Fruit fly (Drosophila melanogaster) whole organism, embryonic: ENCODE results near the gene MtnB.

Source experiments
- Antp ChIP-seq: fragments of 200-800 bp; sonication (Bioruptor generic); optimal IDR thresholded peaks from 3 replicates; lab custom pipeline; 2016; ENCODE audit warnings: missing biosample characterization, missing genetic modification characterization
- Asciz ChIP-seq: fragments of 200-800 bp; sonication (Bioruptor generic); optimal IDR thresholded peaks from 2 replicates; lab custom pipeline; 2017; ENCODE audit warnings: missing biosample characterization, mild to moderate bottlenecking, missing genetic modification characterization, missing genetic modification reagents
- Bgb ChIP-seq: fragments of 200-800 bp; sonication (Bioruptor generic); IDR thresholded peaks from 2 replicates; pipeline ENCODE4 v1.3.6; 2022; ENCODE audit warnings: missing biosample characterization, missing genetic modification characterization; ENCODE audit not compliant: partially characterized antibody
- CG12071 ChIP-seq: fragments of 200-800 bp; sonication (Bioruptor generic); optimal IDR thresholded peaks from 3 replicates; lab custom pipeline; 2018; ENCODE audit warnings: missing biosample characterization, mild to moderate bottlenecking, missing genetic modification characterization
- CG13287 ChIP-seq: fragments of 200-800 bp; sonication (Bioruptor generic); IDR thresholded peaks from 2 replicates; pipeline ENCODE4 v1.3.6; 2022; ENCODE audit warnings: missing biosample characterization, missing genetic modification characterization; ENCODE audit not compliant: partially characterized antibody
- CG15073 ChIP-seq: fragments of 200-800 bp; sonication (Bioruptor generic); optimal IDR thresholded peaks from 2 replicates; lab custom pipeline; 2016; ENCODE audit warnings: missing biosample characterization, missing genetic modification characterization
- CG1602 ChIP-seq: fragments of 200-800 bp; sonication (Bioruptor generic); optimal IDR thresholded peaks from 3 replicates; lab custom pipeline; 2016; ENCODE audit warnings: missing biosample characterization, missing genetic modification characterization
- CG16815 ChIP-seq: fragments of 200-800 bp; sonication (Bioruptor generic); optimal IDR thresholded peaks from 3 replicates; lab custom pipeline; 2017; ENCODE audit warnings: missing biosample characterization, mild to moderate bottlenecking, missing genetic modification characterization
- CG2889 ChIP-seq: fragments of 200-800 bp; sonication (Bioruptor generic); IDR thresholded peaks from 3 replicates; pipeline ENCODE4 v1.3.6; 2022; ENCODE audit warnings: missing biosample characterization, missing genetic modification characterization
- CG30020 ChIP-seq: fragments of 200-800 bp; optimal IDR thresholded peaks from 2 replicates; lab custom pipeline; 2019; ENCODE audit warnings: missing biosample characterization, mild to moderate bottlenecking, missing genetic modification characterization, moderate library complexity
- CG6654 ChIP-seq: fragments of 200-800 bp; sonication (Bioruptor generic); optimal IDR thresholded peaks from 2 replicates; lab custom pipeline; 2017; ENCODE audit warnings: missing biosample characterization, mild to moderate bottlenecking, missing genetic modification characterization
- CG7987 ChIP-seq: fragments of 200-800 bp; sonication (Bioruptor generic); optimal IDR thresholded peaks from 2 replicates; lab custom pipeline; 2018; ENCODE audit warnings: missing biosample characterization, mild to moderate bottlenecking, missing genetic modification characterization, moderate library complexity
- CG9215 ChIP-seq: fragments of 200-800 bp; sonication (Bioruptor generic); IDR thresholded peaks from 2 replicates; pipeline ENCODE4 v1.3.6; 2022; ENCODE audit warnings: missing biosample characterization, missing genetic modification characterization
- Doc2 ChIP-seq: fragments of 200-800 bp; sonication (Bioruptor generic); IDR thresholded peaks from 2 replicates; pipeline ENCODE4 v1.3.6; 2022; ENCODE audit warnings: missing biosample characterization, missing genetic modification characterization
- Doc3 ChIP-seq: fragments of 200-800 bp; sonication (Bioruptor generic); IDR thresholded peaks from 3 replicates; pipeline ENCODE4 v1.3.6; 2022; ENCODE audit warnings: missing biosample characterization, missing genetic modification characterization; ENCODE audit not compliant: partially characterized antibody
- Ets97D ChIP-seq: fragments of 200-800 bp; sonication (Bioruptor generic); optimal IDR thresholded peaks from 3 replicates; lab custom pipeline; 2016; ENCODE audit warnings: missing biosample characterization, missing genetic modification characterization
- Hr39 ChIP-seq: fragments of >200 bp; optimal IDR thresholded peaks from 2 replicates; lab custom pipeline; 2017
- MESR4 ChIP-seq: fragments of 200-800 bp; sonication (Bioruptor generic); optimal IDR thresholded peaks from 2 replicates; lab custom pipeline; 2018; ENCODE audit warnings: missing biosample characterization, mild to moderate bottlenecking, missing genetic modification characterization, moderate library complexity
- Med ChIP-seq: fragments of 200-800 bp; sonication (Bioruptor generic); peaks from one replicate; lab custom pipeline; 2016; ENCODE audit warnings: missing biosample characterization, missing genetic modification characterization, mild to moderate bottlenecking, inconsistent platforms, moderate library complexity
- NFAT ChIP-seq: fragments of 200-800 bp; sonication (Bioruptor generic); IDR thresholded peaks from 2 replicates; pipeline ENCODE4 v1.3.6; 2022; ENCODE audit warnings: missing biosample characterization, missing genetic modification characterization
- Nf-YB ChIP-seq: fragments of 200-800 bp; sonication (Bioruptor generic); optimal IDR thresholded peaks from 3 replicates; lab custom pipeline; 2019; ENCODE audit warnings: missing biosample characterization, mild to moderate bottlenecking, missing genetic modification characterization, moderate library complexity
- Nf-YC ChIP-seq: fragments of 200-800 bp; optimal IDR thresholded peaks from 3 replicates; lab custom pipeline; 2019; ENCODE audit warnings: missing biosample characterization, mild to moderate bottlenecking, missing genetic modification characterization, moderate library complexity
- Rx ChIP-seq: fragments of 200-800 bp; sonication (Bioruptor generic); IDR thresholded peaks from 2 replicates; pipeline ENCODE4 v1.3.6; 2022; ENCODE audit warnings: missing biosample characterization, missing genetic modification characterization
- Sin3A ChIP-seq: fragments of >200 bp; optimal IDR thresholded peaks from 2 replicates; lab custom pipeline; 2018
- Sry-δ ChIP-seq: fragments of 200-800 bp; sonication (Bioruptor generic); optimal IDR thresholded peaks from 2 replicates; lab custom pipeline; 2016; ENCODE audit warnings: missing biosample characterization, missing genetic modification characterization
- Xrp1 ChIP-seq: fragments of 200-800 bp; sonication (Bioruptor generic); IDR thresholded peaks from 2 replicates; pipeline ENCODE4 v1.3.6; 2022; ENCODE audit warnings: missing biosample characterization, missing genetic modification characterization
- ab ChIP-seq: fragments of 200-800 bp; sonication (Bioruptor generic); optimal IDR thresholded peaks from 2 replicates; lab custom pipeline; 2016; ENCODE audit warnings: missing biosample characterization, missing genetic modification characterization
- bbx ChIP-seq: fragments of 200-800 bp; sonication (Bioruptor generic); IDR thresholded peaks from 2 replicates; pipeline ENCODE4 v1.3.6; 2022; ENCODE audit warnings: missing biosample characterization, missing genetic modification characterization; ENCODE audit not compliant: partially characterized antibody
- btn ChIP-seq: fragments of 200-800 bp; sonication (Bioruptor generic); optimal IDR thresholded peaks from 2 replicates; lab custom pipeline; 2016; ENCODE audit warnings: missing biosample characterization, missing genetic modification characterization
- cad ChIP-seq: fragments of >200 bp; optimal IDR thresholded peaks from 2 replicates; lab custom pipeline; 2017; ENCODE audit warnings: missing biosample characterization, missing genetic modification characterization
- ci ChIP-seq: fragments of 200-800 bp; sonication (Bioruptor generic); IDR thresholded peaks from 3 replicates; pipeline ENCODE4 v1.3.6; 2022; ENCODE audit warnings: missing biosample characterization, missing genetic modification characterization
- disco-r ChIP-seq: fragments of 200-800 bp; sonication (Bioruptor generic); optimal IDR thresholded peaks from 2 replicates; lab custom pipeline; 2016; ENCODE audit warnings: missing biosample characterization, missing genetic modification characterization
- eve ChIP-seq, 2 experiments: fragments of >200 bp; optimal IDR thresholded peaks; 2 replicates each; lab custom pipeline; 2017; ENCODE audit warnings: missing biosample characterization in 2 of 2, missing genetic modification characterization in 2 of 2
- ftz-f1 ChIP-seq: fragments of 200-800 bp; sonication (Bioruptor generic); optimal IDR thresholded peaks from 2 replicates; lab custom pipeline; 2016; ENCODE audit warnings: missing biosample characterization, missing genetic modification characterization
- gce ChIP-seq: fragments of 200-800 bp; sonication (Bioruptor generic); IDR thresholded peaks from 3 replicates; pipeline ENCODE4 v1.3.6; 2022; ENCODE audit warnings: missing biosample characterization, missing genetic modification characterization
- gem ChIP-seq: fragments of 200-800 bp; sonication (Bioruptor generic); optimal IDR thresholded peaks from 2 replicates; lab custom pipeline; 2019; ENCODE audit warnings: missing biosample characterization, mild to moderate bottlenecking, missing genetic modification characterization, moderate library complexity
- gfzf ChIP-seq: fragments of 200-800 bp; sonication (Bioruptor generic); optimal IDR thresholded peaks from 2 replicates; lab custom pipeline; 2016; ENCODE audit warnings: missing biosample characterization, mild to moderate bottlenecking, missing genetic modification characterization, moderate library complexity
- hkb ChIP-seq, 2 experiments: fragments of 200-800 bp in 1 of 2; fragments of >200 bp in 1 of 2; sonication (Bioruptor generic) in 1 of 2; IDR thresholded peaks in 1 of 2; optimal IDR thresholded peaks in 1 of 2; 2 replicates each; pipeline versions ENCODE4 v1.3.6 to Lab custom; 2017 to 2022; ENCODE audit warnings: missing biosample characterization in 1 of 2, missing genetic modification characterization in 1 of 2
- jigr1 ChIP-seq: fragments of 200-800 bp; sonication (Bioruptor generic); IDR thresholded peaks from 3 replicates; pipeline ENCODE4 v1.3.6; 2022; ENCODE audit warnings: missing biosample characterization, missing genetic modification characterization
- knrl ChIP-seq: fragments of 200-800 bp; sonication (Bioruptor generic); IDR thresholded peaks from 3 replicates; pipeline ENCODE4 v1.3.6; 2022; ENCODE audit warnings: missing biosample characterization, missing genetic modification characterization; ENCODE audit not compliant: partially characterized antibody
- lilli ChIP-seq: fragments of 200-800 bp; sonication (Bioruptor generic); optimal IDR thresholded peaks from 3 replicates; lab custom pipeline; 2016; ENCODE audit warnings: missing biosample characterization, missing genetic modification characterization
- mld ChIP-seq: fragments of 200-800 bp; sonication (Bioruptor generic); IDR thresholded peaks from 3 replicates; pipeline ENCODE4 v1.3.6; 2022; ENCODE audit warnings: missing biosample characterization, missing genetic modification characterization; ENCODE audit not compliant: partially characterized antibody
- slbo ChIP-seq: fragments of 200-800 bp; sonication (Bioruptor generic); IDR thresholded peaks from 2 replicates; pipeline ENCODE4 v1.3.6; 2022; ENCODE audit warnings: missing biosample characterization, missing genetic modification characterization
- slou ChIP-seq: fragments of 200-800 bp; sonication (Bioruptor generic); optimal IDR thresholded peaks from 3 replicates; lab custom pipeline; 2016; ENCODE audit warnings: missing biosample characterization, missing genetic modification characterization
- sob ChIP-seq: fragments of 200-800 bp; sonication (Bioruptor generic); IDR thresholded peaks from 2 replicates; pipeline ENCODE4 v1.3.6; 2022; ENCODE audit warnings: missing biosample characterization, missing genetic modification characterization
- tap ChIP-seq: fragments of 200-800 bp; optimal IDR thresholded peaks from 3 replicates; lab custom pipeline; 2019; ENCODE audit warnings: missing biosample characterization, mild to moderate bottlenecking, missing genetic modification characterization, moderate library complexity
- trem ChIP-seq: fragments of 200-800 bp; optimal IDR thresholded peaks from 3 replicates; lab custom pipeline; 2019; ENCODE audit warnings: missing biosample characterization, mild to moderate bottlenecking, missing genetic modification characterization, moderate library complexity
- unpg ChIP-seq: fragments of 200-800 bp; sonication (Bioruptor generic); optimal IDR thresholded peaks from 3 replicates; lab custom pipeline; 2018; ENCODE audit warnings: missing biosample characterization, mild to moderate bottlenecking, missing genetic modification characterization, moderate library complexity
- z ChIP-seq: fragments of 200-800 bp; sonication (Bioruptor generic); IDR thresholded peaks from 3 replicates; pipeline ENCODE4 v1.3.6; 2022; ENCODE audit warnings: missing biosample characterization, missing genetic modification characterization

MtnB gene

dm6 chr3R:20549855-20550603 lies 46.5 kb upstream of the MtnB start (continued):
- TF ChIP-seq sob (GFP tag; lab: Robert Waterston, UW) (peak; percentile 84), CG1602 (GFP tag; lab: Kevin White, UChicago) (peak; percentile 81), Sry-δ (GFP tag; lab: Kevin White, UChicago) (no peak), Doc3 (GFP tag; lab: Robert Waterston, UW) (no peak), Nf-YC (tag; lab: Kevin White, UChicago) (peak; percentile 65), NFAT (GFP tag; lab: Robert Waterston, UW) (peak; percentile 33; the same call in 1 of the 2 replicates), Med (GFP tag; lab: Kevin White, UChicago) (peak; percentile 84), gfzf (GFP tag; lab: Kevin White, UChicago) (no peak), Asciz (GFP tag; lab: Kevin White, UChicago) (peak; percentile 75), Rx (peak; percentile 73), ab (peak; percentile 42), Hr39 (lab: Kevin White, UChicago) (no peak), Xrp1 (GFP tag; lab: Robert Waterston, UW) (peak; percentile 87), jigr1 (GFP tag; lab: Robert Waterston, UW) (peak; percentile 50; the same call in 1 of the 3 replicates), CG9215 (GFP tag; lab: Robert Waterston, UW) (peak; percentile 74), CG7987 (GFP tag; lab: Kevin White, UChicago) (peak; percentile 47), ftz-f1 (no peak), MESR4 (GFP tag; lab: Kevin White, UChicago) (no peak), unpg (GFP tag; lab: Kevin White, UChicago) (peak; percentile 88), slou (GFP tag; lab: Kevin White, UChicago) (peak; percentile 20), slbo (peak; percentile 83), Antp (peak; percentile 34), bbx (GFP tag; lab: Robert Waterston, UW) (no peak), lilli (GFP tag; lab: Kevin White, UChicago) (peak; percentile 81), Sin3A (no peak), cad (GFP tag; lab: Kevin White, UChicago) (peak; percentile 24), mld (GFP tag; lab: Robert Waterston, UW) (no peak), Ets97D (peak; percentile 8), z (GFP tag; lab: Robert Waterston, UW) (0 out of 3 replicates have a peak, but pooled peaks have one; percentile 4), CG16815 (GFP tag; lab: Kevin White, UChicago) (peak; percentile 87), CG13287 (GFP tag; lab: Robert Waterston, UW) (no peak; the same call in 1 of the 2 replicates), CG30020 (tag; lab: Kevin White, UChicago) (peak; percentile 44), ci (GFP tag; lab: Robert Waterston, UW) (peak; percentile 81), Nf-YB (GFP tag; lab: Kevin White, UChicago) (peak; percentile 54), eve (GFP tag; optimal IDR thresholded peaks at IDR 0.05; lab: Kevin White, UChicago) (peak in 1 of 2 experiments; percentile 94), gem (tag; lab: Kevin White, UChicago) (peak; percentile 93), hkb (optimal IDR thresholded peaks at IDR 0.05; lab: Kevin White, UChicago) (no peak), hkb (GFP tag; IDR thresholded peaks at IDR 0.05; lab: Robert Waterston, UW) (peak; percentile 85), CG12071 (GFP tag; lab: Kevin White, UChicago) (peak; percentile 66), CG15073 (GFP tag; lab: Kevin White, UChicago) (no peak), CG6654 (GFP tag; lab: Kevin White, UChicago) (peak; percentile 78), gce (GFP tag; lab: Robert Waterston, UW) (0 out of 3 replicates have a peak, but pooled peaks have one; percentile 20), knrl (0 out of 3 replicates have a peak, but pooled peaks have one; percentile 22), tap (tag; lab: Kevin White, UChicago) (peak; percentile 80), Bgb (GFP tag; lab: Robert Waterston, UW) (peak; percentile 35; the same call in 1 of the 2 replicates), btn (no peak), CG2889 (peak; percentile 73), trem (tag; lab: Kevin White, UChicago) (peak; percentile 81), Doc2 (GFP tag; lab: Robert Waterston, UW) (0 out of 2 replicates have a peak, but pooled peaks have one; percentile 6), disco-r (no peak)
